Fruit fly (Drosophila melanogaster) whole organism, wandering third instar larva: Measurements from ENCODE around the gene AIF.

Source experiments
- Abd-B ChIP-seq: fragments of >200 bp; optimal IDR thresholded peaks from 2 replicates; lab custom pipeline; 2017; ENCODE audit warnings: missing biosample characterization, missing genetic modification characterization
- CG32264 ChIP-seq: fragments of 200-800 bp; sonication (Bioruptor generic); optimal IDR thresholded peaks from 2 replicates; lab custom pipeline; 2016; ENCODE audit warnings: missing biosample characterization, missing genetic modification characterization
- CG9705 ChIP-seq: fragments of 200-800 bp; sonication (Bioruptor generic); optimal IDR thresholded peaks from 2 replicates; lab custom pipeline; 2018; ENCODE audit warnings: missing biosample characterization, mild to moderate bottlenecking, missing genetic modification characterization
- CrebA ChIP-seq: fragments of 200-800 bp; sonication (Bioruptor generic); optimal IDR thresholded peaks from 2 replicates; lab custom pipeline; 2016; ENCODE audit warnings: missing biosample characterization, mild to moderate bottlenecking, missing genetic modification characterization, borderline replicate concordance
- Dfd ChIP-seq: fragments of >200 bp; optimal IDR thresholded peaks from 2 replicates; lab custom pipeline; 2017; ENCODE audit warnings: missing biosample characterization, missing genetic modification characterization
- Dif ChIP-seq: fragments of 200-275, 200-300 bp; sonication (Bioruptor generic); optimal IDR thresholded peaks from 2 replicates; lab custom pipeline; 2018; ENCODE audit warnings: missing biosample characterization, missing genetic modification characterization; ENCODE audit not compliant: partially characterized antibody
- GATAd ChIP-seq: sonication (Bioruptor generic); optimal IDR thresholded peaks from 2 replicates; lab custom pipeline; 2016; ENCODE audit warnings: missing biosample characterization, missing genetic modification characterization
- HLH106 ChIP-seq: fragments of 200-800 bp; optimal IDR thresholded peaks from 3 replicates; lab custom pipeline; 2019; ENCODE audit warnings: missing biosample characterization, mild to moderate bottlenecking, missing genetic modification characterization, moderate library complexity
- Hnf4 ChIP-seq: fragments of 200-800 bp; sonication (Bioruptor generic); optimal IDR thresholded peaks from 2 replicates; lab custom pipeline; 2016; ENCODE audit warnings: missing biosample characterization, mild to moderate bottlenecking, missing genetic modification characterization
- Hr78 ChIP-seq: fragments of >200 bp; optimal IDR thresholded peaks from 2 replicates; lab custom pipeline; 2017; ENCODE audit warnings: missing biosample characterization, missing genetic modification characterization
- Hr83 ChIP-seq: fragments of 200-300 bp; sonication (Bioruptor generic); optimal IDR thresholded peaks from 2 replicates; lab custom pipeline; 2016; ENCODE audit warnings: missing biosample characterization, mild to moderate bottlenecking, missing genetic modification characterization, moderate library complexity; ENCODE audit not compliant: poor library complexity, severe bottlenecking
- Jra ChIP-seq: sonication (Bioruptor generic); optimal IDR thresholded peaks from 2 replicates; lab custom pipeline; 2016; ENCODE audit warnings: missing biosample characterization, missing genetic modification characterization
- Mio ChIP-seq: sonication (Bioruptor generic); optimal IDR thresholded peaks from 2 replicates; lab custom pipeline; 2016; ENCODE audit warnings: missing biosample characterization, missing genetic modification characterization
- Myc ChIP-seq: fragments of >200 bp; optimal IDR thresholded peaks from 2 replicates; lab custom pipeline; 2017
- N ChIP-seq: fragments of >200 bp; optimal IDR thresholded peaks from 2 replicates; lab custom pipeline; 2018; ENCODE audit warnings: missing biosample characterization, missing external identifiers, missing genetic modification characterization
- OdsH ChIP-seq: fragments of 200-800 bp; sonication (Bioruptor generic); optimal IDR thresholded peaks from 2 replicates; lab custom pipeline; 2016; ENCODE audit warnings: missing biosample characterization, mild to moderate bottlenecking, missing genetic modification characterization
- Rel ChIP-seq, 2 experiments: fragments of 200-800 bp; sonication (Bioruptor generic) in 1 of 2; optimal IDR thresholded peaks; 2 replicates in 1 of 2; 3 replicates in 1 of 2; lab custom pipeline; 2016 to 2019; ENCODE audit warnings: mild to moderate bottlenecking in 2 of 2, missing biosample characterization in 2 of 2, missing genetic modification characterization in 2 of 2, moderate library complexity in 1 of 2
- Sp1 ChIP-seq: fragments of 200-800 bp; sonication (Bioruptor generic); optimal IDR thresholded peaks from 3 replicates; lab custom pipeline; 2019; ENCODE audit warnings: missing biosample characterization, mild to moderate bottlenecking, missing genetic modification characterization, moderate library complexity
- Vsx2 ChIP-seq: fragments of 200-300, 225-300 bp; sonication (Bioruptor generic); optimal IDR thresholded peaks from 2 replicates; lab custom pipeline; 2018; ENCODE audit warnings: missing biosample characterization, missing genetic modification characterization; ENCODE audit not compliant: partially characterized antibody
- br ChIP-seq: fragments of 200-800 bp; sonication (Bioruptor generic); optimal IDR thresholded peaks from 2 replicates; lab custom pipeline; 2016; ENCODE audit warnings: missing biosample characterization, missing genetic modification characterization
- brk ChIP-seq: fragments of 200-800 bp; sonication (Bioruptor generic); optimal IDR thresholded peaks from 2 replicates; lab custom pipeline; 2016; ENCODE audit warnings: missing biosample characterization, mild to moderate bottlenecking, missing genetic modification characterization
- dl ChIP-seq, 2 experiments: fragments of 175-275, 200-275 bp in 1 of 2; fragments of 200-275 bp in 1 of 2; sonication (Bioruptor generic); optimal IDR thresholded peaks; lab custom pipeline; 2018; ENCODE audit warnings: mild to moderate bottlenecking in 2 of 2, missing biosample characterization in 2 of 2, missing genetic modification characterization in 2 of 2, moderate library complexity in 2 of 2; ENCODE audit not compliant: partially characterized antibody in 2 of 2, insufficient read depth in 1 of 2
- dmrt93B ChIP-seq: fragments of 200-800 bp; sonication (Bioruptor generic); optimal IDR thresholded peaks from 2 replicates; lab custom pipeline; 2018; ENCODE audit warnings: missing biosample characterization, mild to moderate bottlenecking, missing genetic modification characterization
- dsf ChIP-seq: sonication (Bioruptor generic); optimal IDR thresholded peaks from 2 replicates; lab custom pipeline; 2016; ENCODE audit warnings: missing biosample characterization, missing genetic modification characterization, borderline replicate concordance
- ey ChIP-seq: fragments of 200-800 bp; sonication (Bioruptor generic); optimal IDR thresholded peaks from 2 replicates; lab custom pipeline; 2016; ENCODE audit warnings: missing biosample characterization, missing genetic modification characterization
- foxo ChIP-seq, 2 experiments: fragments of 200-800 bp; sonication (Bioruptor generic); optimal IDR thresholded peaks; 2 replicates in 1 of 2; 3 replicates in 1 of 2; lab custom pipeline; 2016 to 2017; ENCODE audit warnings: missing biosample characterization in 2 of 2, missing genetic modification characterization in 2 of 2
- fru ChIP-seq: fragments of 200-800 bp; sonication (Bioruptor generic); optimal IDR thresholded peaks from 3 replicates; lab custom pipeline; 2016; ENCODE audit warnings: missing biosample characterization, mild to moderate bottlenecking, missing genetic modification characterization
- h ChIP-seq: fragments of 200-800 bp; sonication (Bioruptor generic); optimal IDR thresholded peaks from 3 replicates; lab custom pipeline; 2016; ENCODE audit warnings: missing biosample characterization, mild to moderate bottlenecking, missing genetic modification characterization
- jim ChIP-seq: fragments of 175-275, 200-325 bp; sonication (Bioruptor generic); optimal IDR thresholded peaks from 2 replicates; lab custom pipeline; 2016; ENCODE audit warnings: missing biosample characterization, mild to moderate bottlenecking, missing genetic modification characterization
- lola ChIP-seq: fragments of >200 bp; optimal IDR thresholded peaks from 2 replicates; lab custom pipeline; 2017; ENCODE audit warnings: missing biosample characterization, missing genetic modification characterization
- pan ChIP-seq: fragments of >200 bp; optimal IDR thresholded peaks from 2 replicates; lab custom pipeline; 2017
- psq ChIP-seq: fragments of 200-800 bp; sonication (Bioruptor generic); optimal IDR thresholded peaks from 3 replicates; lab custom pipeline; 2017; ENCODE audit warnings: missing biosample characterization, mild to moderate bottlenecking, missing genetic modification characterization, moderate library complexity
- rgr ChIP-seq: fragments of 200-800 bp; sonication (Bioruptor generic); optimal IDR thresholded peaks from 3 replicates; lab custom pipeline; 2016; ENCODE audit warnings: missing biosample characterization, mild to moderate bottlenecking, missing genetic modification characterization
- sage ChIP-seq: fragments of 200-800 bp; sonication (Bioruptor generic); optimal IDR thresholded peaks from 2 replicates; lab custom pipeline; 2016; ENCODE audit warnings: missing biosample characterization, mild to moderate bottlenecking, missing genetic modification characterization
- sv ChIP-seq: fragments of 200-800 bp; sonication (Bioruptor generic); optimal IDR thresholded peaks from 3 replicates; lab custom pipeline; 2016; ENCODE audit warnings: missing biosample characterization, missing genetic modification characterization
- tai ChIP-seq: sonication (Bioruptor generic); optimal IDR thresholded peaks from 2 replicates; lab custom pipeline; 2016; ENCODE audit warnings: missing biosample characterization, missing genetic modification characterization
- usp ChIP-seq: fragments of >200 bp; optimal IDR thresholded peaks from 2 replicates; lab custom pipeline; 2017; ENCODE audit warnings: missing biosample characterization, missing genetic modification characterization
- woc ChIP-seq: sonication (Bioruptor generic); optimal IDR thresholded peaks from 2 replicates; lab custom pipeline; 2016; ENCODE audit warnings: missing biosample characterization, mild to moderate bottlenecking, missing genetic modification characterization

Gene AIF

dm6 chr2L:2201107-2201561 is 49.6 kb downstream of the AIF start:
- TF ChIP-seq Dif (GFP tag; lab: Kevin White, UChicago) (no peak), tai (GFP tag; lab: Kevin White, UChicago) (peak; percentile 51), ey (peak; percentile 78), Hr83 (GFP tag; lab: Kevin White, UChicago) (no peak), dmrt93B (peak; percentile 58), usp (GFP tag; lab: Kevin White, UChicago) (no peak), Hnf4 (GFP tag; lab: Kevin White, UChicago) (peak; percentile 65), br (peak; percentile 76), CG32264 (GFP tag; lab: Kevin White, UChicago) (peak; percentile 72), HLH106 (tag; lab: Kevin White, UChicago) (peak; percentile 74), pan (no peak), rgr (GFP tag; lab: Kevin White, UChicago) (peak; percentile 78), fru (peak; percentile 76), Jra (GFP tag; lab: Kevin White, UChicago) (no peak), sage (GFP tag; lab: Kevin White, UChicago) (peak; percentile 61), brk (GFP tag; lab: Kevin White, UChicago) (peak; percentile 47), h (peak; percentile 85), psq (GFP tag; lab: Kevin White, UChicago) (peak; percentile 48), Sp1 (GFP tag; lab: Kevin White, UChicago) (peak; percentile 78), CrebA (GFP tag; lab: Kevin White, UChicago) (peak; percentile 7), sv (GFP tag; lab: Kevin White, UChicago) (peak; percentile 64), CG9705 (peak; percentile 25), Dfd (GFP tag; lab: Kevin White, UChicago) (no peak), woc (GFP tag; lab: Kevin White, UChicago) (peak; percentile 24), foxo (GFP tag; optimal IDR thresholded peaks at IDR 0.05; lab: Kevin White, UChicago) (peak in 1 of 2 experiments; percentile 82), GATAd (GFP tag; lab: Kevin White, UChicago) (no peak), OdsH (GFP tag; lab: Kevin White, UChicago) (peak; percentile 73)

dm6 chr2L:2202018-2202852 is 50.7 kb downstream of the AIF start:
- peak; percentile 94 for TF ChIP-seq Mio (GFP tag; lab: Kevin White, UChicago)
- TF ChIP-seq CG9705: peak; percentile 98
- TF ChIP-seq Hr78 (GFP tag; lab: Kevin White, UChicago): no peak
- TF ChIP-seq fru: peak; percentile 100
- peak; percentile 98 to 100 for TF ChIP-seq foxo (GFP tag; optimal IDR thresholded peaks at IDR 0.05; lab: Kevin White, UChicago)
- TF ChIP-seq h: peak; percentile 100
- TF ChIP-seq jim (GFP tag; lab: Kevin White, UChicago): peak; percentile 54
- no peak for TF ChIP-seq Dfd (GFP tag; lab: Kevin White, UChicago)
- TF ChIP-seq Hnf4 (GFP tag; lab: Kevin White, UChicago): peak; percentile 100
- TF ChIP-seq brk (GFP tag; lab: Kevin White, UChicago): peak; percentile 99
- peak; percentile 99 for TF ChIP-seq tai (GFP tag; lab: Kevin White, UChicago)
- TF ChIP-seq br: peak; percentile 100
- peak; percentile 100 for TF ChIP-seq HLH106 (tag; lab: Kevin White, UChicago)
- no peak for TF ChIP-seq GATAd (GFP tag; lab: Kevin White, UChicago)
- TF ChIP-seq rgr (GFP tag; lab: Kevin White, UChicago): peak; percentile 100
- peak; percentile 97 for TF ChIP-seq sv (GFP tag; lab: Kevin White, UChicago)
- peak; percentile 99 for TF ChIP-seq Jra (GFP tag; lab: Kevin White, UChicago)
- TF ChIP-seq woc (GFP tag; lab: Kevin White, UChicago): peak; percentile 100
- TF ChIP-seq dsf (GFP tag; lab: Kevin White, UChicago): peak; percentile 98
- peak; percentile 74 to 82 for TF ChIP-seq dl (GFP tag; optimal IDR thresholded peaks at IDR 0.05; lab: Kevin White, UChicago; ENCODE audit: insufficient read depth in 1 of 2, partially characterized antibody in 2 of 2)
- peak; percentile 97 for TF ChIP-seq CrebA (GFP tag; lab: Kevin White, UChicago)
- TF ChIP-seq Rel (GFP tag; optimal IDR thresholded peaks at IDR 0.05; lab: Kevin White, UChicago): peak; percentile 100
- TF ChIP-seq Rel (tag; optimal IDR thresholded peaks at IDR 0.05; lab: Kevin White, UChicago): peak; percentile 64
- peak; percentile 99 for TF ChIP-seq sage (GFP tag; lab: Kevin White, UChicago)
- peak; percentile 84 for TF ChIP-seq Hr83 (GFP tag; lab: Kevin White, UChicago)
- TF ChIP-seq usp (GFP tag; lab: Kevin White, UChicago): no peak
- no peak for TF ChIP-seq Myc (lab: Kevin White, UChicago)
- TF ChIP-seq OdsH (GFP tag; lab: Kevin White, UChicago): peak; percentile 100
- TF ChIP-seq Vsx2 (GFP tag; lab: Kevin White, UChicago): peak; percentile 87
- TF ChIP-seq psq (GFP tag; lab: Kevin White, UChicago): peak; percentile 99
- peak; percentile 100 for TF ChIP-seq Sp1 (GFP tag; lab: Kevin White, UChicago)
- TF ChIP-seq ey: peak; percentile 100
- peak; percentile 87 for TF ChIP-seq Dif (GFP tag; lab: Kevin White, UChicago)
- peak; percentile 99 for TF ChIP-seq dmrt93B
- no peak for TF ChIP-seq pan
- TF ChIP-seq lola (GFP tag; lab: Kevin White, UChicago): no peak
- TF ChIP-seq Abd-B (GFP tag; lab: Kevin White, UChicago): peak; percentile 1
- TF ChIP-seq CG32264 (GFP tag; lab: Kevin White, UChicago): peak; percentile 99
- peak; percentile 24 for TF ChIP-seq N (GFP tag; lab: Kevin White, UChicago)
